Fruit fly (Drosophila melanogaster): ENCODE results near the gene SdhCL.
A peak's percentile ranks its signal among the peaks of the same experiment; 100 is the strongest.

The SdhCL gene

DNA sequence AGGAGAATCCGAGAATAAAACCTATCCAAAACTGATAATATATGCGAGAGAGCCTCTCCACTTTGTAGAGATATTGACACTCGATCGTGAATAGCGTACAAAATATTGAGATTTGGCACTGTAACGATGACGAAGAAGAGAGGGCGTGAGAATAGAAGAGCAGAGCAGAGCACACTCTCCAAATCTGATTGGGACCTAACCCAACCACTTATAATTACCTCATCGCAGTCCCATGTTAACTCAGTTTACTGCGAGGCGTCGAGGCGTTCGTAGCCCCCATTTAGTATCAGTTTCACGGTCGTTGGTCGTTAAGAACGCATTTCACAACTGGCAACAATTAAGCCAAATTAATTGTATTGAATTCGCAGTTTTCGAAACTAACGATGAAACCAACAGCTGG, 41.4 kb upstream of the SdhCL start, which contains the start of gene Ugt302C1 (continued):
- TF ChIP-seq exex (tag; optimal IDR thresholded peaks at IDR 0.05) (peak; percentile 55), CG3163 (GFP tag; optimal IDR thresholded peaks at IDR 0.05) (peak; percentile 79), inv (GFP tag; IDR thresholded peaks at IDR 0.05; ENCODE audit: partially characterized antibody) (peak; percentile 28; the same call in 1 of the 2 replicates), Vsx1 (GFP tag; optimal IDR thresholded peaks at IDR 0.05) (peak; percentile 52), Antp (GFP tag; optimal IDR thresholded peaks at IDR 0.05) (no peak), hbn (GFP tag; IDR thresholded peaks at IDR 0.05; ENCODE audit: partially characterized antibody) (no peak), wdn (GFP tag; IDR thresholded peaks at IDR 0.05) (no peak), CG17385 (GFP tag; optimal IDR thresholded peaks at IDR 0.05) (peak; percentile 12), chinmo (GFP tag; IDR thresholded peaks at IDR 0.05; ENCODE audit: partially characterized antibody) (peak; percentile 85; the same call in 2 of the 4 replicates), mirr (GFP tag; optimal IDR thresholded peaks at IDR 0.05) (peak; percentile 53), NFAT (GFP tag; IDR thresholded peaks at IDR 0.05) (peak; percentile 56; the same call in 1 of the 2 replicates), gsb-n (tag; optimal IDR thresholded peaks at IDR 0.05) (no peak), CG17186 (GFP tag; optimal IDR thresholded peaks at IDR 0.05) (no peak), Atf3 (GFP tag; optimal IDR thresholded peaks at IDR 0.05) (peak; percentile 31), CG42726 (GFP tag; IDR thresholded peaks at IDR 0.05; ENCODE audit: partially characterized antibody) (0 out of 2 replicates have a peak, but pooled peaks have one; percentile 11), CG15269 (tag; optimal IDR thresholded peaks at IDR 0.05) (peak; percentile 8), CG4424 (GFP tag; optimal IDR thresholded peaks at IDR 0.05) (no peak), sim (GFP tag; IDR thresholded peaks at IDR 0.05) (no peak), en (GFP tag; optimal IDR thresholded peaks at IDR 0.05) (no peak), lab (GFP tag; optimal IDR thresholded peaks at IDR 0.05) (peak; percentile 17), CG5180 (GFP tag; optimal IDR thresholded peaks at IDR 0.05) (no peak), Adf1 (GFP tag; IDR thresholded peaks at IDR 0.05) (peak; percentile 32; the same call in 1 of the 2 replicates), HmgZ (tag; optimal IDR thresholded peaks at IDR 0.05) (peak; percentile 10), CG2120 (GFP tag; optimal IDR thresholded peaks at IDR 0.05) (peak; percentile 10), CG12659 (GFP tag; optimal IDR thresholded peaks at IDR 0.05) (no peak), sens (GFP tag) (peak; percentile 49), D19A (tag; optimal IDR thresholded peaks at IDR 0.05) (no peak), CG9932 (GFP tag; IDR thresholded peaks at IDR 0.05) (0 out of 2 replicates have a peak, but pooled peaks have one; percentile 10), MBD-R2 (GFP tag; IDR thresholded peaks at IDR 0.05) (peak; percentile 29; the same call in 1 of the 2 replicates), CG13287 (GFP tag; IDR thresholded peaks at IDR 0.05; ENCODE audit: partially characterized antibody) (peak; percentile 62; the same call in 1 of the 2 replicates), B-H2 (GFP tag; optimal IDR thresholded peaks at IDR 0.05) (peak; percentile 53), CG32532 (GFP tag; IDR thresholded peaks at IDR 0.05) (peak; percentile 57; the same call in 1 of the 2 replicates), CG12769 (tag; optimal IDR thresholded peaks at IDR 0.05) (peak; percentile 57), Bgb (GFP tag; IDR thresholded peaks at IDR 0.05; ENCODE audit: partially characterized antibody) (0 out of 2 replicates have a peak, but pooled peaks have one; percentile 65), corto (GFP tag; optimal IDR thresholded peaks at IDR 0.05) (peak; percentile 16), MTF-1 (GFP tag; optimal IDR thresholded peaks at IDR 0.05; ENCODE audit: borderline replicate concordance) (no peak), Trl (optimal IDR thresholded peaks at IDR 0.05) (peak; percentile 84 to 98), Trl (GFP tag; optimal IDR thresholded peaks at IDR 0.05) (peak; percentile 3), slbo (GFP tag; IDR thresholded peaks at IDR 0.05) (0 out of 2 replicates have a peak, but pooled peaks have one; percentile 34), BtbVII (GFP tag; optimal IDR thresholded peaks at IDR 0.05) (peak; percentile 34), yki (optimal IDR thresholded peaks at IDR 0.05) (peak; percentile 74), grn (GFP tag; optimal IDR thresholded peaks at IDR 0.05) (peak; percentile 46), CG15696 (tag; optimal IDR thresholded peaks at IDR 0.05) (no peak), CG14014 (GFP tag; IDR thresholded peaks at IDR 0.05) (0 out of 2 replicates have a peak, but pooled peaks have one; percentile 40), ssp (GFP tag; IDR thresholded peaks at IDR 0.05) (no peak), eve (GFP tag; optimal IDR thresholded peaks at IDR 0.05) (peak in 1 of 2 experiments; percentile 76)

All from whole organism, embryonic.